Fruit fly (Drosophila melanogaster) whole organism, prepupa: Measurements from ENCODE around the gene ftz.

Source experiments
- CG34406 ChIP-seq: fragments of 200-800 bp; sonication (Bioruptor generic); optimal IDR thresholded peaks from 3 replicates; lab custom pipeline; 2016; ENCODE audit warnings: missing biosample characterization, missing genetic modification characterization
- CG6792 ChIP-seq: fragments of 200-800 bp; sonication (Bioruptor generic); optimal IDR thresholded peaks from 3 replicates; lab custom pipeline; 2016; ENCODE audit warnings: missing biosample characterization, missing genetic modification characterization
- Ets21C ChIP-seq: fragments of 200-800 bp; sonication (Bioruptor generic); optimal IDR thresholded peaks from 3 replicates; lab custom pipeline; 2016; ENCODE audit warnings: missing biosample characterization, missing genetic modification characterization
- Hr38 ChIP-seq: sonication (Bioruptor generic); optimal IDR thresholded peaks from 2 replicates; lab custom pipeline; 2016; ENCODE audit warnings: missing biosample characterization, missing genetic modification characterization
- Smox ChIP-seq: fragments of 200-800 bp; sonication (Bioruptor generic); optimal IDR thresholded peaks from 3 replicates; lab custom pipeline; 2016; ENCODE audit warnings: missing biosample characterization, missing genetic modification characterization
- pdm3 ChIP-seq: fragments of 200-800 bp; sonication (Bioruptor generic); optimal IDR thresholded peaks from 3 replicates; lab custom pipeline; 2016; ENCODE audit warnings: missing biosample characterization, missing genetic modification characterization

DNA sequence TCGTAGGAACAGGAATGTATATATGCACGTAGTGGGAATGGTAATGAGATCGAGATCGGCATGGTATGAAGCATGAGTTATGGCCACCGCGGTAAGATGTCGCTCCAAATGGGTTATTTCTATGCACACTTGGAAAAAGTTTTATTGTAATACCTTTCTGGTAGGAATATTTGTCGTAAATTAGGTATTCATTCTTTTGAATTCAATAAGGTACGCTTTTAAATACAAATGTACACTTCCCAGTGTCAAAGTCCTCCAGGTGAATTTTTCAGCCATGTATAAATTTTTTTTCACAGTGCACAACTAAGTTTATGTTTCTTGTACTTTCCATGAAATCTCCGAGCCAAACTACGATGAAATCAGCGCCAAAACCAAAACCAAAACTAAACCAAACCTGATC, 5.2 kb downstream of the ftz start:
- TF ChIP-seq Hr38 (GFP tag; lab: Kevin White, UChicago) (no peak), CG6792 (GFP tag; lab: Kevin White, UChicago) (no peak), Smox (GFP tag; lab: Kevin White, UChicago) (no peak), Ets21C (no peak), CG34406 (no peak), pdm3 (GFP tag; lab: Kevin White, UChicago) (no peak)
